Fruit fly (Drosophila melanogaster) S2 (cell line): ENCODE data around the gene CG14609.

Experiments used
- CG8478 ChIP-seq: fragments of >200 bp; optimal IDR thresholded peaks from 2 replicates; lab custom pipeline; 2018
- CTCF ChIP-seq, 2 experiments: fragments of >200 bp; optimal IDR thresholded peaks; 2 replicates each; lab custom pipeline; 2018

DNA sequence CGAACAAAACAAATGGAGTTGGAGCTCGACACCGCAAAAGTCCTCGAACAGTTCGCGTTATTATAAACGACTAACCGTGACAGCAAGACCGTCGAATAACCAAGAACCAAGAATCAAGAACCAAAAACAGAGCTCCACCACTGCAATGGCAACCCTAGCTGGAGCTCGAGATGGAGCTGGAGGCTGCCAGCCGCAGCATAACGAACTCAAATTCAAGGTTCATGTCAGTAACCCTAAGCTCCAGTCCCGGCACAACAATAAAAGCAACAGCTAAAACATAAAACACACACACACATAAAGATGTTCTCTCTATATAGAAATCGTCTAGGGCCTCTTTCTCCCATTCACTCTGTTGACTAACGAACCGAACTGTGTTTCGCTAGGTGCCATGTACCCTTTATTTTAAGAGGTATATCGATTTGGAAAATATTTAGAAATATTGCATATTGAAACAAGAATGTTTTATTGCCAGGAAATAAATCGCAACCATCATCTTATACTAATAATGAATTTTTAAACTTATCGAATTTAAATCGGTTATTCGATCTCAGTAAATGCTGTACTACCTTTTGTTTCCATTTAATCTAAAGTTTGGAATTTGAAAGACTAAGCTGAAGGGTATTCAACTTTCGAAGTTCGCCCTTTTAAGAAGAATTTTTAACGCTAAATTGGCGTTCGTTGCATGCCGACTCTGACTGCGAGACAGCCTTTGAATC is 29.2 kb upstream of the CG14609 start:
- TF ChIP-seq CTCF (optimal IDR thresholded peaks at IDR 0.05; lab: Kevin White, UChicago) (no peak), CG8478 (lab: Kevin White, UChicago) (no peak)
